Fruit fly (Drosophila melanogaster) whole organism, embryonic: ENCODE results near the gene Ids.

Experiments
- Asciz ChIP-seq: fragments of 200-800 bp; sonication (Bioruptor generic); optimal IDR thresholded peaks from 2 replicates; lab custom pipeline; 2017; ENCODE audit warnings: missing biosample characterization, mild to moderate bottlenecking, missing genetic modification characterization, missing genetic modification reagents
- CG10267 ChIP-seq: fragments of 200-800 bp; sonication (Bioruptor generic); optimal IDR thresholded peaks from 2 replicates; lab custom pipeline; 2018; ENCODE audit warnings: missing biosample characterization, mild to moderate bottlenecking, missing genetic modification characterization, moderate library complexity
- CG10979 ChIP-seq: fragments of 200-800 bp; sonication (Bioruptor generic); optimal IDR thresholded peaks from 2 replicates; lab custom pipeline; 2018; ENCODE audit warnings: missing biosample characterization, mild to moderate bottlenecking, missing genetic modification characterization, moderate library complexity
- CG12391 ChIP-seq: fragments of 200-800 bp; sonication (Bioruptor generic); optimal IDR thresholded peaks from 3 replicates; lab custom pipeline; 2018; ENCODE audit warnings: missing biosample characterization, mild to moderate bottlenecking, missing genetic modification characterization, moderate library complexity
- CG13123 ChIP-seq: fragments of 200-800 bp; sonication (Bioruptor generic); optimal IDR thresholded peaks from 2 replicates; lab custom pipeline; 2016; ENCODE audit warnings: missing biosample characterization, missing genetic modification characterization
- CG13287 ChIP-seq: fragments of 200-800 bp; sonication (Bioruptor generic); IDR thresholded peaks from 2 replicates; pipeline ENCODE4 v1.3.6; 2022; ENCODE audit warnings: missing biosample characterization, missing genetic modification characterization; ENCODE audit not compliant: partially characterized antibody
- CG13775 ChIP-seq: fragments of 200-800 bp; sonication (Bioruptor generic); optimal IDR thresholded peaks from 3 replicates; lab custom pipeline; 2017; ENCODE audit warnings: missing biosample characterization, mild to moderate bottlenecking, missing genetic modification characterization
- CG14710 ChIP-seq: fragments of 200-800 bp; sonication (Bioruptor generic); optimal IDR thresholded peaks from 3 replicates; lab custom pipeline; 2019; ENCODE audit warnings: missing biosample characterization, mild to moderate bottlenecking, missing genetic modification characterization, moderate library complexity
- CG14965 ChIP-seq: fragments of 200-800 bp; sonication (Bioruptor generic); optimal IDR thresholded peaks from 2 replicates; lab custom pipeline; 2016; ENCODE audit warnings: missing biosample characterization, missing genetic modification characterization, borderline replicate concordance
- CG1529 ChIP-seq: fragments of 200-800 bp; sonication (Bioruptor generic); optimal IDR thresholded peaks from 3 replicates; lab custom pipeline; 2018; ENCODE audit warnings: missing biosample characterization, missing genetic modification characterization
- CG15601 ChIP-seq: fragments of 200-800 bp; sonication (Bioruptor generic); optimal IDR thresholded peaks from 3 replicates; lab custom pipeline; 2019; ENCODE audit warnings: missing biosample characterization, mild to moderate bottlenecking, missing genetic modification characterization, moderate library complexity
- CG15696 ChIP-seq: fragments of 200-800 bp; sonication (Bioruptor generic); optimal IDR thresholded peaks from 2 replicates; lab custom pipeline; 2019; ENCODE audit warnings: missing biosample characterization, mild to moderate bottlenecking, missing genetic modification characterization, moderate library complexity
- CG18262 ChIP-seq: fragments of 200-800 bp; optimal IDR thresholded peaks from 3 replicates; lab custom pipeline; 2019; ENCODE audit warnings: missing biosample characterization, mild to moderate bottlenecking, missing genetic modification characterization, moderate library complexity
- CG2202 ChIP-seq: fragments of 200-800 bp; sonication (Bioruptor generic); optimal IDR thresholded peaks from 2 replicates; lab custom pipeline; 2018; ENCODE audit warnings: missing biosample characterization, mild to moderate bottlenecking, missing genetic modification characterization
- CG30403 ChIP-seq: fragments of 200-800 bp; sonication (Bioruptor generic); optimal IDR thresholded peaks from 3 replicates; lab custom pipeline; 2016; ENCODE audit warnings: missing biosample characterization, missing genetic modification characterization
- CG30431 ChIP-seq: fragments of 200-800 bp; sonication (Bioruptor generic); optimal IDR thresholded peaks from 2 replicates; lab custom pipeline; 2017; ENCODE audit warnings: missing biosample characterization, missing genetic modification characterization
- CG33557 ChIP-seq: fragments of 200-800 bp; sonication (Bioruptor generic); optimal IDR thresholded peaks from 2 replicates; lab custom pipeline; 2019; ENCODE audit warnings: missing biosample characterization, mild to moderate bottlenecking, missing genetic modification characterization, moderate library complexity
- CG4404 ChIP-seq: fragments of 200-800 bp; sonication (Bioruptor generic); IDR thresholded peaks from 2 replicates; pipeline ENCODE4 v1.3.6; 2022; ENCODE audit warnings: missing biosample characterization, missing genetic modification characterization
- CG7271 ChIP-seq: fragments of 200-800 bp; sonication (Bioruptor generic); optimal IDR thresholded peaks from 2 replicates; lab custom pipeline; 2018; ENCODE audit warnings: missing biosample characterization, mild to moderate bottlenecking, missing genetic modification characterization, moderate library complexity
- CG7786 ChIP-seq: fragments of 200-800 bp; sonication (Bioruptor generic); optimal IDR thresholded peaks from 2 replicates; lab custom pipeline; 2016; ENCODE audit warnings: missing biosample characterization, missing genetic modification characterization
- CG8924 ChIP-seq: fragments of 200-800 bp; optimal IDR thresholded peaks from 3 replicates; lab custom pipeline; 2019; ENCODE audit warnings: missing biosample characterization, mild to moderate bottlenecking, missing genetic modification characterization, moderate library complexity
- CG9609 ChIP-seq: fragments of 200-800 bp; sonication (Bioruptor generic); optimal IDR thresholded peaks from 3 replicates; lab custom pipeline; 2016; ENCODE audit warnings: missing biosample characterization, missing genetic modification characterization
- Chrac-16 ChIP-seq: fragments of 200-800 bp; sonication (Bioruptor generic); optimal IDR thresholded peaks from 3 replicates; lab custom pipeline; 2016; ENCODE audit warnings: missing biosample characterization, missing genetic modification characterization
- CrebB ChIP-seq: fragments of 200-800 bp; sonication (Bioruptor generic); optimal IDR thresholded peaks from 3 replicates; lab custom pipeline; 2018; ENCODE audit warnings: missing biosample characterization, mild to moderate bottlenecking, missing genetic modification characterization
- Drgx ChIP-seq: fragments of 200-800 bp; sonication (Bioruptor generic); IDR thresholded peaks from 2 replicates; pipeline ENCODE4 v1.3.6; 2022; ENCODE audit warnings: missing biosample characterization, missing genetic modification characterization
- Mes4 ChIP-seq: fragments of 200-800 bp; sonication (Bioruptor generic); optimal IDR thresholded peaks from 2 replicates; lab custom pipeline; 2016; ENCODE audit warnings: missing biosample characterization, missing genetic modification characterization
- Ssrp ChIP-seq: fragments of 200-800 bp; sonication (Bioruptor generic); optimal IDR thresholded peaks from 2 replicates; lab custom pipeline; 2018; ENCODE audit warnings: missing biosample characterization, mild to moderate bottlenecking, missing genetic modification characterization, moderate library complexity
- Vsx1 ChIP-seq: fragments of 200-800 bp; sonication (Bioruptor generic); optimal IDR thresholded peaks from 2 replicates; lab custom pipeline; 2017; ENCODE audit warnings: missing biosample characterization, mild to moderate bottlenecking, missing genetic modification characterization, missing genetic modification reagents
- Xrp1 ChIP-seq: fragments of 200-800 bp; sonication (Bioruptor generic); IDR thresholded peaks from 2 replicates; pipeline ENCODE4 v1.3.6; 2022; ENCODE audit warnings: missing biosample characterization, missing genetic modification characterization
- ab ChIP-seq: fragments of 200-800 bp; sonication (Bioruptor generic); optimal IDR thresholded peaks from 2 replicates; lab custom pipeline; 2016; ENCODE audit warnings: missing biosample characterization, missing genetic modification characterization
- az2 ChIP-seq: fragments of 200-800 bp; sonication (Bioruptor generic); optimal IDR thresholded peaks from 3 replicates; lab custom pipeline; 2016; ENCODE audit warnings: missing biosample characterization, missing genetic modification characterization
- chif ChIP-seq, 2 experiments: fragments of 200-800 bp; sonication (Bioruptor generic); optimal IDR thresholded peaks; 3 replicates each; lab custom pipeline; 2016; ENCODE audit warnings: missing biosample characterization in 2 of 2, missing genetic modification characterization in 2 of 2
- en ChIP-seq: fragments of 200-800 bp; sonication (Bioruptor generic); optimal IDR thresholded peaks from 2 replicates; lab custom pipeline; 2016; ENCODE audit warnings: missing biosample characterization, missing genetic modification characterization
- fu2 ChIP-seq: fragments of 200-800 bp; sonication (Bioruptor generic); optimal IDR thresholded peaks from 2 replicates; lab custom pipeline; 2016; ENCODE audit warnings: missing biosample characterization, missing genetic modification characterization
- gem ChIP-seq: fragments of 200-800 bp; sonication (Bioruptor generic); optimal IDR thresholded peaks from 2 replicates; lab custom pipeline; 2019; ENCODE audit warnings: missing biosample characterization, mild to moderate bottlenecking, missing genetic modification characterization, moderate library complexity
- gsb-n ChIP-seq: fragments of 200-800 bp; sonication (Bioruptor generic); optimal IDR thresholded peaks from 3 replicates; lab custom pipeline; 2018; ENCODE audit warnings: missing biosample characterization, mild to moderate bottlenecking, missing genetic modification characterization
- lbe ChIP-seq: fragments of 200-800 bp; sonication (Bioruptor generic); optimal IDR thresholded peaks from 2 replicates; lab custom pipeline; 2016; ENCODE audit warnings: missing biosample characterization, mild to moderate bottlenecking, missing genetic modification characterization
- lola ChIP-seq, 3 experiments: fragments of >200 bp in 2 of 3; fragments of 200-800 bp in 1 of 3; sonication (Bioruptor generic) in 1 of 3; optimal IDR thresholded peaks; 2 replicates each; lab custom pipeline; 2017 to 2019; ENCODE audit warnings: missing biosample characterization in 3 of 3, missing genetic modification characterization in 3 of 3, mild to moderate bottlenecking in 1 of 3, moderate library complexity in 1 of 3
- lov ChIP-seq, 2 experiments: fragments of 200-800 bp in 1 of 2; fragments of >200 bp in 1 of 2; sonication (Bioruptor generic) in 1 of 2; IDR thresholded peaks in 1 of 2; optimal IDR thresholded peaks in 1 of 2; 2 replicates in 1 of 2; 3 replicates in 1 of 2; pipeline versions ENCODE4 v1.3.6 to Lab custom; 2017 to 2022; ENCODE audit warnings: missing biosample characterization in 1 of 2, missing genetic modification characterization in 1 of 2
- nmo ChIP-seq: fragments of 200-800 bp; sonication (Bioruptor generic); optimal IDR thresholded peaks from 2 replicates; lab custom pipeline; 2018; ENCODE audit warnings: missing biosample characterization, mild to moderate bottlenecking, missing genetic modification characterization, moderate library complexity
- prd ChIP-seq, 3 experiments: fragments of >200 bp in 2 of 3; fragments of 200-800 bp in 1 of 3; sonication (Bioruptor generic) in 1 of 3; optimal IDR thresholded peaks in 2 of 3; IDR thresholded peaks in 1 of 3; 2 replicates in 2 of 3; 3 replicates in 1 of 3; pipeline versions ENCODE4 v1.3.6 to Lab custom; 2017 to 2022; ENCODE audit warnings: missing biosample characterization in 1 of 3, missing genetic modification characterization in 1 of 3
- pum ChIP-seq: fragments of 200-800 bp; sonication (Bioruptor generic); optimal IDR thresholded peaks from 2 replicates; lab custom pipeline; 2016; ENCODE audit warnings: missing biosample characterization, missing genetic modification characterization
- sc ChIP-seq, 3 experiments: fragments of >200 bp in 2 of 3; fragments of 200-800 bp in 1 of 3; sonication (Bioruptor generic) in 1 of 3; optimal IDR thresholded peaks; 2 replicates in 2 of 3; 3 replicates in 1 of 3; lab custom pipeline; 2017; ENCODE audit warnings: mild to moderate bottlenecking in 1 of 3, missing biosample characterization in 1 of 3, missing genetic modification characterization in 1 of 3, missing genetic modification reagents in 1 of 3
- sens ChIP-seq: fragments of 200-800 bp; sonication (Bioruptor generic); peaks from one replicate; lab custom pipeline; 2016; ENCODE audit warnings: missing biosample characterization, missing genetic modification characterization
- unpg ChIP-seq: fragments of 200-800 bp; sonication (Bioruptor generic); optimal IDR thresholded peaks from 3 replicates; lab custom pipeline; 2018; ENCODE audit warnings: missing biosample characterization, mild to moderate bottlenecking, missing genetic modification characterization, moderate library complexity
- z ChIP-seq: fragments of 200-800 bp; sonication (Bioruptor generic); IDR thresholded peaks from 3 replicates; pipeline ENCODE4 v1.3.6; 2022; ENCODE audit warnings: missing biosample characterization, missing genetic modification characterization
- zf30C ChIP-seq: fragments of 200-800 bp; sonication (Bioruptor generic); optimal IDR thresholded peaks from 3 replicates; lab custom pipeline; 2018; ENCODE audit warnings: missing biosample characterization, mild to moderate bottlenecking, missing genetic modification characterization
- zfh1 ChIP-seq: fragments of 200-800 bp; sonication (Bioruptor generic); IDR thresholded peaks from 3 replicates; pipeline ENCODE4 v1.3.6; 2022; ENCODE audit warnings: missing biosample characterization, missing genetic modification characterization

Ids gene

dm6 chr3L:3391871-3392270 lies 13.8 kb downstream of the Ids start:
- TF ChIP-seq Vsx1 (GFP tag; lab: Kevin White, UChicago) (no peak), CG8924 (tag; lab: Kevin White, UChicago) (peak; percentile 12), nmo (peak; percentile 38), CG4404 (GFP tag; lab: Robert Waterston, UW) (peak; percentile 36; the same call in 1 of the 2 replicates), CG14965 (GFP tag; lab: Kevin White, UChicago) (no peak), Ssrp (tag; lab: Kevin White, UChicago) (peak; percentile 16), gsb-n (peak; percentile 22), CG13123 (no peak), lov (optimal IDR thresholded peaks at IDR 0.05; lab: Kevin White, UChicago) (no peak), lov (GFP tag; IDR thresholded peaks at IDR 0.05; lab: Robert Waterston, UW) (no peak), CG30403 (no peak), CG10979 (tag; lab: Kevin White, UChicago) (peak; percentile 59), ab (no peak), Xrp1 (peak; percentile 60; the same call in 1 of the 2 replicates), CG10267 (tag; lab: Kevin White, UChicago) (peak; percentile 48), Asciz (no peak), sc (optimal IDR thresholded peaks at IDR 0.05; lab: Kevin White, UChicago) (no peak), sc (GFP tag; optimal IDR thresholded peaks at IDR 0.05; lab: Kevin White, UChicago) (peak; percentile 2), lbe (peak; percentile 39), CG7786 (GFP tag; lab: Kevin White, UChicago) (no peak), CG14710 (tag; lab: Kevin White, UChicago) (peak; percentile 38), en (GFP tag; lab: Kevin White, UChicago) (no peak), Drgx (GFP tag; lab: Robert Waterston, UW) (peak; percentile 45; the same call in 1 of the 2 replicates), unpg (peak; percentile 4), CG12391 (tag; lab: Kevin White, UChicago) (peak; percentile 43), Chrac-16 (GFP tag; lab: Kevin White, UChicago) (peak; percentile 43), sens (peak; percentile 92), z (GFP tag; lab: Robert Waterston, UW) (no peak), zf30C (GFP tag; lab: Kevin White, UChicago) (peak; percentile 84), CG30431 (GFP tag; lab: Kevin White, UChicago) (peak; percentile 5), CG18262 (peak; percentile 61), CG15601 (tag; lab: Kevin White, UChicago) (peak; percentile 34), pum (no peak), prd (optimal IDR thresholded peaks at IDR 0.05; lab: Kevin White, UChicago) (no peak), prd (GFP tag; IDR thresholded peaks at IDR 0.05; lab: Robert Waterston, UW) (peak; percentile 17; the same call in 1 of the 3 replicates), lola (GFP tag; optimal IDR thresholded peaks at IDR 0.05; lab: Kevin White, UChicago) (peak in 1 of 3 experiments; percentile 62), CG1529 (GFP tag; lab: Kevin White, UChicago) (peak; percentile 25), CG15696 (peak; percentile 24), zfh1 (GFP tag; lab: Robert Waterston, UW) (peak; percentile 7; the same call in 1 of the 3 replicates), az2 (peak; percentile 23), CG7271 (tag; lab: Kevin White, UChicago) (no peak), chif (GFP tag; optimal IDR thresholded peaks at IDR 0.05; lab: Kevin White, UChicago) (peak in 1 of 2 experiments; percentile 53), CrebB (tag; lab: Kevin White, UChicago) (no peak), CG13287 (GFP tag; lab: Robert Waterston, UW) (no peak), CG33557 (GFP tag; lab: Kevin White, UChicago) (no peak), gem (tag; lab: Kevin White, UChicago) (peak; percentile 43), CG9609 (GFP tag; lab: Kevin White, UChicago) (no peak), fu2 (GFP tag; lab: Kevin White, UChicago) (no peak), CG13775 (GFP tag; lab: Kevin White, UChicago) (peak; percentile 3), CG2202 (tag; lab: Kevin White, UChicago) (peak; percentile 9), Mes4 (peak; percentile 3)
